Worm (Caenorhabditis elegans) whole organism, midembryonic: ENCODE results near the gene slo-2.

ENCODE experiments used
- cog-1 ChIP-seq: sonication (generic microtip); optimal IDR thresholded peaks from 2 replicates; lab custom pipeline; 2016; ENCODE audit warnings: missing genetic modification characterization, missing compliant biosample characterization
- flt-1 ChIP-seq: fragments of 200-800 bp; sonication (Bioruptor generic); IDR thresholded peaks from 2 replicates; pipeline ENCODE4 v1.3.6; 2022; ENCODE audit warnings: missing genetic modification characterization, missing compliant biosample characterization
- klf-2 ChIP-seq: fragments of 200-800 bp; sonication (Bioruptor generic); conservative IDR thresholded peaks from 2 replicates; pipeline ENCODE4 v1.3.6; 2022; ENCODE audit warnings: missing genetic modification reagents, missing genetic modification characterization, missing compliant biosample characterization
- ref-1 ChIP-seq: fragments of 200-800 bp; sonication (Bioruptor generic); conservative IDR thresholded peaks from 2 replicates; pipeline ENCODE4 v1.3.6; 2022; ENCODE audit warnings: missing genetic modification reagents, missing genetic modification characterization, missing compliant biosample characterization

- TF ChIP-seq klf-2 (GFP tag; lab: Robert Waterston, UW), result no peak
- TF ChIP-seq flt-1 (GFP tag; lab: Robert Waterston, UW), result no peak
- TF ChIP-seq ref-1 (GFP tag; lab: Robert Waterston, UW), result no peak
- no peak for TF ChIP-seq cog-1
Measured at ce11 chrX:11355856-11356255, 49.9 kb downstream of the slo-2 start.
